Worm (Caenorhabditis elegans): ENCODE data around the gene Y57G11C.1131.
A peak's percentile ranks its signal among the peaks of the same experiment; 100 is the strongest.

Gene Y57G11C.1131

DNA sequence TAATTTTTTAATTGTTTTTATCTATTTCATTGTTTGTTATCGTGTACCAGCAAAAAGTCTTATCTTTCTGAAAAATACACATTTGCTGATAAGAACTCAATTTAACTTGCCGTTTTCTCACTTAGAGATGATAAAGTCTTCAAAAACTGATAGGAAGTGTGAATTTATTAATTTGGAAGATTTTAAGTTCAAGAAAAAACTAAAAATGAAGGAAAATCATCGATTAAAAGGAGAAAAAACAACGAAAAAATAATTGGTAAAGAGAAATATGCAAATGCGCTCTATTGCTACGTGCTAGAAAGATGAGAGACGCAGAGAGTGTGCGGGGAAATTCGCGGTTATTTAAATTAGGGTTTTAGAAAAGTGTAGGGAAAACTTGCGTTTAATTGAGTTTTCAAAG lies 26.6 kb downstream of the Y57G11C.1131 start:
- TF ChIP-seq eyg-1 (tag; optimal IDR thresholded peaks at IDR 0.05) = no peak
- TF ChIP-seq ceh-22 (tag; optimal IDR thresholded peaks at IDR 0.05) = no peak
- TF ChIP-seq syd-9 (tag; optimal IDR thresholded peaks at IDR 0.05) = no peak
- TF ChIP-seq zip-5 (tag; optimal IDR thresholded peaks at IDR 0.05) = no peak
- no peak for TF ChIP-seq nhr-11 (tag; optimal IDR thresholded peaks at IDR 0.05)
- no peak for TF ChIP-seq pha-2 (tag; optimal IDR thresholded peaks at IDR 0.05)
- TF ChIP-seq ama-1 (optimal IDR thresholded peaks at IDR 0.05) = no peak
- no peak for TF ChIP-seq pag-3 (tag; optimal IDR thresholded peaks at IDR 0.05; ENCODE audit: borderline replicate concordance)
- no peak for TF ChIP-seq ztf-16 (tag; optimal IDR thresholded peaks at IDR 0.05)
- TF ChIP-seq ets-4 (tag; optimal IDR thresholded peaks at IDR 0.05) = no peak
- TF ChIP-seq ahr-1 (tag; optimal IDR thresholded peaks at IDR 0.05) = no peak
- TF ChIP-seq C08G9.2 (tag; optimal IDR thresholded peaks at IDR 0.05) = no peak
- TF ChIP-seq ceh-30 (tag; optimal IDR thresholded peaks at IDR 0.05) = no peak
- TF ChIP-seq nfya-1 (tag; optimal IDR thresholded peaks at IDR 0.05) = peak; percentile 63
- peak; percentile 27 for TF ChIP-seq rnt-1 (tag; optimal IDR thresholded peaks at IDR 0.05)
- TF ChIP-seq hlh-8 (tag; optimal IDR thresholded peaks at IDR 0.05) = no peak
- no peak for TF ChIP-seq unc-3 (GFP tag; conservative IDR thresholded peaks at IDR 0.05)
- no peak for TF ChIP-seq unc-3 (tag; optimal IDR thresholded peaks at IDR 0.05)
- TF ChIP-seq pqm-1 (tag; optimal IDR thresholded peaks at IDR 0.05) = no peak
- no peak for TF ChIP-seq che-1 (tag; optimal IDR thresholded peaks at IDR 0.05)
- no peak for TF ChIP-seq ceh-2 (tag; optimal IDR thresholded peaks at IDR 0.05)
- no peak for TF ChIP-seq ceh-18 (tag; optimal IDR thresholded peaks at IDR 0.05)
- TF ChIP-seq pax-1 (tag; optimal IDR thresholded peaks at IDR 0.05) = peak; percentile 68
- no peak for TF ChIP-seq fkh-6 (tag; optimal IDR thresholded peaks at IDR 0.05)
- no peak for TF ChIP-seq sdc-2 (tag; optimal IDR thresholded peaks at IDR 0.05)
- no peak for TF ChIP-seq ceh-24 (tag; optimal IDR thresholded peaks at IDR 0.05)
- TF ChIP-seq hlh-15 (tag; optimal IDR thresholded peaks at IDR 0.05) = no peak
- no peak for TF ChIP-seq odd-2 (tag; optimal IDR thresholded peaks at IDR 0.05)
- no peak for TF ChIP-seq lim-6 (tag; optimal IDR thresholded peaks at IDR 0.05)
- no peak for TF ChIP-seq unc-86 (tag; optimal IDR thresholded peaks at IDR 0.05)
- TF ChIP-seq hlh-30 (tag; optimal IDR thresholded peaks at IDR 0.05; ENCODE audit: insufficient read depth) = no peak
- peak; percentile 12 for TF ChIP-seq K09A11.1 (tag; optimal IDR thresholded peaks at IDR 0.05; ENCODE audit: insufficient read depth)
- TF ChIP-seq elt-4 (tag; optimal IDR thresholded peaks at IDR 0.05) = no peak
- TF ChIP-seq gmeb-2 (tag; optimal IDR thresholded peaks at IDR 0.05) = no peak
- TF ChIP-seq ceh-31 (tag; optimal IDR thresholded peaks at IDR 0.05) = peak; percentile 9
- no peak for TF ChIP-seq mec-3 (tag; optimal IDR thresholded peaks at IDR 0.05; ENCODE audit: borderline replicate concordance)
- no peak for TF ChIP-seq sox-2 (GFP tag; IDR thresholded peaks at IDR 0.05)
- TF ChIP-seq dve-1 (tag; optimal IDR thresholded peaks at IDR 0.05) = no peak
- no peak for TF ChIP-seq dmd-4 (tag; optimal IDR thresholded peaks at IDR 0.05; ENCODE audit: borderline replicate concordance)
- no peak for TF ChIP-seq hlh-13 (GFP tag; optimal IDR thresholded peaks at IDR 0.05)
- no peak for TF ChIP-seq Y22D7AL.16 (tag; optimal IDR thresholded peaks at IDR 0.05)
- no peak for TF ChIP-seq npax-4 (tag; optimal IDR thresholded peaks at IDR 0.05)
- no peak for TF ChIP-seq hlh-6 (tag; optimal IDR thresholded peaks at IDR 0.05)
- TF ChIP-seq sox-4 (tag; optimal IDR thresholded peaks at IDR 0.05) = no peak
- TF ChIP-seq fax-1 (tag; optimal IDR thresholded peaks at IDR 0.05) = no peak
- no peak for TF ChIP-seq ceh-48 (tag; optimal IDR thresholded peaks at IDR 0.05)
- TF ChIP-seq pat-9 (tag; optimal IDR thresholded peaks at IDR 0.05) = no peak
- no peak for TF ChIP-seq ceh-45 (GFP tag; IDR thresholded peaks at IDR 0.05)
- TF ChIP-seq tbx-2 (tag; optimal IDR thresholded peaks at IDR 0.05) = peak; percentile 32
- no peak for TF ChIP-seq T23F11.4 (GFP tag; optimal IDR thresholded peaks at IDR 0.05)
- no peak for TF ChIP-seq ceh-6 (GFP tag; optimal IDR thresholded peaks at IDR 0.05)
- TF ChIP-seq F13H6.1 (tag; optimal IDR thresholded peaks at IDR 0.05) = no peak
- TF ChIP-seq ceh-34 (tag; optimal IDR thresholded peaks at IDR 0.05) = no peak
- TF ChIP-seq ttx-3 (tag; optimal IDR thresholded peaks at IDR 0.05) = no peak
- no peak for TF ChIP-seq K02D7.2 (tag; optimal IDR thresholded peaks at IDR 0.05)

Measured in whole organism, late embryonic.